Fruit fly (Drosophila melanogaster) whole organism, prepupa: ENCODE data around the gene PGAP2.

Source experiments
- CG10631 ChIP-seq: fragments of 200-800 bp; sonication (Bioruptor generic); optimal IDR thresholded peaks from 2 replicates; lab custom pipeline; 2016; ENCODE audit warnings: missing biosample characterization, missing genetic modification characterization
- CG11294 ChIP-seq: fragments of 200-800 bp; sonication (Bioruptor generic); IDR thresholded peaks from 2 replicates; pipeline ENCODE4 v1.3.6; 2022; ENCODE audit warnings: missing biosample characterization, missing genetic modification characterization
- CG1621 ChIP-seq: fragments of 200-800 bp; sonication (Bioruptor generic); optimal IDR thresholded peaks from 3 replicates; lab custom pipeline; 2018; ENCODE audit warnings: missing biosample characterization, mild to moderate bottlenecking, missing genetic modification characterization
- CG16779 ChIP-seq: fragments of 200-800 bp; sonication (Bioruptor generic); optimal IDR thresholded peaks from 3 replicates; lab custom pipeline; 2017; ENCODE audit warnings: missing biosample characterization, mild to moderate bottlenecking, missing genetic modification characterization
- CG3032 ChIP-seq: fragments of 200-800 bp; optimal IDR thresholded peaks from 2 replicates; lab custom pipeline; 2019; ENCODE audit warnings: missing biosample characterization, mild to moderate bottlenecking, missing genetic modification characterization, moderate library complexity
- CG6854 ChIP-seq: fragments of 200-800 bp; sonication (Bioruptor generic); optimal IDR thresholded peaks from 2 replicates; lab custom pipeline; 2017; ENCODE audit warnings: missing biosample characterization, mild to moderate bottlenecking, missing genetic modification characterization
- CG7368 ChIP-seq: fragments of 200-800 bp; sonication (Bioruptor generic); optimal IDR thresholded peaks from 3 replicates; lab custom pipeline; 2016; ENCODE audit warnings: missing biosample characterization, missing genetic modification characterization
- Lpt ChIP-seq: fragments of 200-800 bp; sonication (Bioruptor generic); optimal IDR thresholded peaks from 3 replicates; lab custom pipeline; 2016; ENCODE audit warnings: missing biosample characterization, missing genetic modification characterization
- Sox14 ChIP-seq: fragments of 200-800 bp; sonication (Bioruptor generic); optimal IDR thresholded peaks from 3 replicates; lab custom pipeline; 2016; ENCODE audit warnings: missing biosample characterization, missing genetic modification characterization
- cyc ChIP-seq: fragments of 200-800 bp; sonication (Bioruptor generic); optimal IDR thresholded peaks from 3 replicates; lab custom pipeline; 2016; ENCODE audit warnings: missing biosample characterization, missing genetic modification characterization
- fkh ChIP-seq: fragments of 200-800 bp; sonication (Bioruptor generic); optimal IDR thresholded peaks from 3 replicates; lab custom pipeline; 2017; ENCODE audit warnings: missing biosample characterization, mild to moderate bottlenecking, missing genetic modification characterization, moderate library complexity
- net ChIP-seq: fragments of 200-800 bp; sonication (Bioruptor generic); optimal IDR thresholded peaks from 3 replicates; lab custom pipeline; 2016; ENCODE audit warnings: missing biosample characterization, missing genetic modification characterization
- pdm3 ChIP-seq: fragments of 200-800 bp; sonication (Bioruptor generic); optimal IDR thresholded peaks from 3 replicates; lab custom pipeline; 2016; ENCODE audit warnings: missing biosample characterization, missing genetic modification characterization

- TF ChIP-seq net (GFP tag; lab: Kevin White, UChicago) (no peak), CG3032 (no peak), Sox14 (no peak), CG6854 (no peak), cyc (GFP tag; lab: Kevin White, UChicago) (no peak), fkh (no peak), Lpt (no peak), CG11294 (GFP tag; lab: Robert Waterston, UW) (no peak), pdm3 (no peak), CG10631 (GFP tag; lab: Kevin White, UChicago) (no peak), CG7368 (GFP tag; lab: Kevin White, UChicago) (no peak), CG1621 (tag; lab: Kevin White, UChicago) (no peak), CG16779 (no peak)
Measured at dm6 chr2L:817850-818249, 1.5 kb downstream of the PGAP2 start, which contains the start of gene CG15880.
